Worm (Caenorhabditis elegans) whole organism, L4 larva: ENCODE data around the gene R11G10.3.
A peak's percentile ranks its signal among the peaks of the same experiment; 100 is the strongest.

ENCODE experiments used
- F26F4.8 ChIP-seq: fragments of 200-800 bp; sonication (Bioruptor generic); conservative IDR thresholded peaks from 2 replicates; pipeline ENCODE4 v1.3.6; 2022; ENCODE audit warnings: missing genetic modification characterization, missing compliant biosample characterization
- F37D6.2 ChIP-seq: sonication (generic microtip); optimal IDR thresholded peaks from 2 replicates; lab custom pipeline; 2016; ENCODE audit warnings: mild to moderate bottlenecking, missing genetic modification characterization, missing compliant biosample characterization
- F44E2.7 ChIP-seq: fragments of 200-800 bp; sonication (Bioruptor generic); IDR thresholded peaks from 2 replicates; pipeline ENCODE4 v2.1.2; 2022; ENCODE audit warnings: missing genetic modification characterization, missing compliant biosample characterization
- T20F7.1 ChIP-seq: fragments of 200-800 bp; sonication (Bioruptor generic); optimal IDR thresholded peaks from 2 replicates; lab custom pipeline; 2018; ENCODE audit warnings: mild to moderate bottlenecking, missing genetic modification characterization, missing compliant biosample characterization
- T26A8.4 ChIP-seq: fragments of 200-800 bp; sonication (Bioruptor generic); IDR thresholded peaks from 2 replicates; pipeline ENCODE4 v1.3.6; 2022; ENCODE audit warnings: missing genetic modification characterization, missing compliant biosample characterization
- Y105C5A.15 ChIP-seq: fragments of 200-800 bp; sonication (Bioruptor generic); IDR thresholded peaks from 2 replicates; pipeline ENCODE4 v1.3.6; 2022; ENCODE audit warnings: missing genetic modification characterization, missing compliant biosample characterization
- ZK337.2 ChIP-seq: fragments of 200-800 bp; sonication (Bioruptor generic); IDR thresholded peaks from 2 replicates; pipeline ENCODE4 v1.3.6; 2022; ENCODE audit warnings: missing genetic modification reagents, missing genetic modification characterization, missing compliant biosample characterization
- ZK546.5 ChIP-seq, 2 experiments: sonication (generic microtip); optimal IDR thresholded peaks; 2 replicates each; lab custom pipeline; 2017; ENCODE audit warnings: missing biosample characterization in 2 of 2, missing genetic modification characterization in 2 of 2
- aly-2 ChIP-seq: sonication (generic microtip); optimal IDR thresholded peaks from 2 replicates; lab custom pipeline; 2018; ENCODE audit warnings: missing biosample characterization, missing genetic modification characterization
- arid-1 ChIP-seq: fragments of 200-800 bp; sonication (Bioruptor generic); conservative IDR thresholded peaks from 2 replicates; pipeline ENCODE4 v1.3.6; 2022; ENCODE audit warnings: missing genetic modification reagents, missing genetic modification characterization, missing compliant biosample characterization
- attf-4 ChIP-seq: sonication (generic microtip); optimal IDR thresholded peaks from 3 replicates; lab custom pipeline; 2017; ENCODE audit warnings: missing biosample characterization, missing genetic modification characterization
- ceh-20 ChIP-seq: fragments of 200-800 bp; sonication (Bioruptor generic); IDR thresholded peaks from 2 replicates; pipeline ENCODE4 v1.3.6; 2022; ENCODE audit warnings: missing genetic modification reagents, missing genetic modification characterization, missing compliant biosample characterization
- ceh-28 ChIP-seq: fragments of 150-350 bp; optimal IDR thresholded peaks from 2 replicates; lab custom pipeline; 2014; ENCODE audit warnings: missing biosample characterization, missing genetic modification reagents, missing genetic modification characterization
- ceh-32 ChIP-seq: sonication (generic microtip); optimal IDR thresholded peaks from 2 replicates; lab custom pipeline; 2016; ENCODE audit warnings: mild to moderate bottlenecking, missing genetic modification characterization, missing compliant biosample characterization; ENCODE audit not compliant: poor library complexity
- ceh-44 ChIP-seq: fragments of 200-800 bp; sonication (Bioruptor generic); IDR thresholded peaks from 2 replicates; pipeline ENCODE4 v1.3.6; 2022; ENCODE audit warnings: missing genetic modification reagents, missing genetic modification characterization, missing compliant biosample characterization
- ces-1 ChIP-seq: fragments of 150-350 bp; sonication (generic microtip); optimal IDR thresholded peaks from 4 replicates; lab custom pipeline; 2014; ENCODE audit warnings: missing biosample characterization, missing genetic modification reagents, missing genetic modification characterization
- daf-16 ChIP-seq, 3 experiments: sonication (generic microtip); optimal IDR thresholded peaks; 2 replicates each; lab custom pipeline; 2016 to 2017; ENCODE audit warnings: missing genetic modification characterization in 3 of 3, missing genetic modification reagents in 3 of 3, mild to moderate bottlenecking in 2 of 3, missing compliant biosample characterization in 2 of 3, missing biosample characterization in 1 of 3, moderate library complexity in 1 of 3
- daf-19 ChIP-seq: fragments of 200-800 bp; sonication (Bioruptor generic); conservative IDR thresholded peaks from 2 replicates; pipeline ENCODE4 v1.3.6; 2022; ENCODE audit warnings: missing genetic modification characterization, missing compliant biosample characterization
- dmd-8 ChIP-seq: fragments of 200-800 bp; sonication (Bioruptor generic); IDR thresholded peaks from 2 replicates; pipeline ENCODE4 v1.3.6; 2022; ENCODE audit warnings: missing genetic modification characterization, missing compliant biosample characterization
- dpl-1 ChIP-seq: fragments of 150-350 bp; optimal IDR thresholded peaks from 2 replicates; lab custom pipeline; 2014; ENCODE audit warnings: missing biosample characterization, missing genetic modification reagents, missing genetic modification characterization
- dve-1 ChIP-seq: sonication (generic microtip); optimal IDR thresholded peaks from 2 replicates; lab custom pipeline; 2017; ENCODE audit warnings: antibody characterized with exemption, mild to moderate bottlenecking, missing genetic modification characterization, missing compliant biosample characterization; ENCODE audit not compliant: insufficient read depth
- egl-27 ChIP-seq: sonication (generic microtip); optimal IDR thresholded peaks from 3 replicates; lab custom pipeline; 2017; ENCODE audit warnings: missing biosample characterization, missing genetic modification reagents, missing genetic modification characterization
- hlh-11 ChIP-seq: fragments of 200-800 bp; sonication (Bioruptor generic); optimal IDR thresholded peaks from 2 replicates; lab custom pipeline; 2018; ENCODE audit warnings: mild to moderate bottlenecking, missing genetic modification characterization, missing compliant biosample characterization
- hlh-30 ChIP-seq: sonication (generic microtip); optimal IDR thresholded peaks from 2 replicates; lab custom pipeline; 2017; ENCODE audit warnings: antibody characterized with exemption, mild to moderate bottlenecking, missing genetic modification characterization, missing compliant biosample characterization; ENCODE audit not compliant: insufficient read depth
- lim-7 ChIP-seq: fragments of 200-800 bp; sonication (Bioruptor generic); IDR thresholded peaks from 2 replicates; pipeline ENCODE4 v1.3.6; 2022; ENCODE audit warnings: missing genetic modification characterization, missing compliant biosample characterization
- lin-13 ChIP-seq: fragments of 150-350 bp; optimal IDR thresholded peaks from 2 replicates; lab custom pipeline; 2014; ENCODE audit warnings: missing biosample characterization, missing genetic modification reagents, missing genetic modification characterization
- lin-39 ChIP-seq: fragments of 150-350 bp; optimal IDR thresholded peaks from 2 replicates; lab custom pipeline; 2014; ENCODE audit warnings: missing biosample characterization, missing genetic modification reagents, missing genetic modification characterization
- madf-9 ChIP-seq: fragments of 200-800 bp; sonication (Bioruptor generic); conservative IDR thresholded peaks from 2 replicates; pipeline ENCODE4 v1.3.6; 2022; ENCODE audit warnings: missing genetic modification reagents, missing genetic modification characterization, missing compliant biosample characterization
- mdt-29 ChIP-seq: fragments of 200-800 bp; sonication (Bioruptor generic); IDR thresholded peaks from 2 replicates; pipeline ENCODE4 v1.3.6; 2022; ENCODE audit warnings: missing genetic modification reagents, missing genetic modification characterization, missing compliant biosample characterization
- mep-1 ChIP-seq: fragments of 150-350 bp; sonication (generic microtip); optimal IDR thresholded peaks from 3 replicates; lab custom pipeline; 2014; ENCODE audit warnings: missing biosample characterization, missing genetic modification characterization
- mes-2 ChIP-seq: sonication (generic microtip); optimal IDR thresholded peaks from 2 replicates; lab custom pipeline; 2016; ENCODE audit warnings: missing genotype, mild to moderate bottlenecking, missing genetic modification characterization, missing compliant biosample characterization; ENCODE audit not compliant: poor library complexity, severe bottlenecking
- mxl-2 ChIP-seq: fragments of 200-800 bp; sonication (Bioruptor generic); conservative IDR thresholded peaks from 2 replicates; pipeline ENCODE4 v1.3.6; 2022; ENCODE audit warnings: missing genetic modification reagents, missing genetic modification characterization, missing compliant biosample characterization
- nhr-10 ChIP-seq: fragments of 150-350 bp; optimal IDR thresholded peaks from 2 replicates; lab custom pipeline; 2014; ENCODE audit warnings: missing biosample characterization, missing genetic modification characterization
- nhr-102 ChIP-seq: sonication (generic microtip); optimal IDR thresholded peaks from 2 replicates; lab custom pipeline; 2016; ENCODE audit warnings: mild to moderate bottlenecking, missing genetic modification characterization, moderate library complexity, missing compliant biosample characterization
- nhr-237 ChIP-seq: sonication (generic microtip); optimal IDR thresholded peaks from 2 replicates; lab custom pipeline; 2017; ENCODE audit warnings: missing biosample characterization, missing genetic modification characterization
- nhr-42 ChIP-seq: fragments of 200-800 bp; sonication (Bioruptor generic); IDR thresholded peaks from 2 replicates; pipeline ENCODE4 v1.3.6; 2022; ENCODE audit warnings: missing genetic modification characterization, missing compliant biosample characterization
- nhr-48 ChIP-seq: sonication (generic microtip); optimal IDR thresholded peaks from 2 replicates; lab custom pipeline; 2016; ENCODE audit warnings: mild to moderate bottlenecking, missing genetic modification characterization, missing compliant biosample characterization
- nhr-6 ChIP-seq: fragments of 150-350 bp; optimal IDR thresholded peaks from 2 replicates; lab custom pipeline; 2014; ENCODE audit warnings: missing biosample characterization, missing genetic modification characterization
- nhr-77 ChIP-seq: fragments of 150-350 bp; optimal IDR thresholded peaks from 2 replicates; lab custom pipeline; 2014; ENCODE audit warnings: missing biosample characterization, missing genetic modification characterization
- pha-4 ChIP-seq, 2 experiments: fragments of 150-350 bp in 1 of 2; fragments of 200-800 bp in 1 of 2; sonication (Bioruptor generic) in 1 of 2; IDR thresholded peaks in 1 of 2; optimal IDR thresholded peaks in 1 of 2; 2 replicates each; pipeline versions ENCODE4 v1.3.6 to Lab custom; 2014 to 2022; ENCODE audit warnings: missing genetic modification characterization in 2 of 2, missing genetic modification reagents in 2 of 2, missing biosample characterization in 1 of 2, missing compliant biosample characterization in 1 of 2
- php-3 ChIP-seq: fragments of 200-800 bp; sonication (Bioruptor generic); IDR thresholded peaks from 2 replicates; pipeline ENCODE4 v1.3.6; 2022; ENCODE audit warnings: missing genetic modification reagents, missing genetic modification characterization, missing compliant biosample characterization
- pqm-1 ChIP-seq: sonication (generic microtip); optimal IDR thresholded peaks from 2 replicates; lab custom pipeline; 2017; ENCODE audit warnings: missing biosample characterization, missing genetic modification characterization
- spr-1 ChIP-seq: sonication (generic microtip); optimal IDR thresholded peaks from 2 replicates; lab custom pipeline; 2016; ENCODE audit warnings: mild to moderate bottlenecking, missing genetic modification characterization, missing compliant biosample characterization
- tra-1 ChIP-seq: fragments of 200-800 bp; sonication (Bioruptor generic); IDR thresholded peaks from 2 replicates; pipeline ENCODE4 v1.3.6; 2022; ENCODE audit warnings: missing genetic modification reagents, missing genetic modification characterization, missing compliant biosample characterization
- unc-130 ChIP-seq: sonication (generic microtip); optimal IDR thresholded peaks from 2 replicates; lab custom pipeline; 2016; ENCODE audit warnings: missing genetic modification reagents, missing genetic modification characterization, missing compliant biosample characterization
- vab-7 ChIP-seq: fragments of 200-800 bp; sonication (Bioruptor generic); IDR thresholded peaks from 2 replicates; pipeline ENCODE4 v1.3.6; 2022; ENCODE audit warnings: missing genetic modification reagents, missing genetic modification characterization, missing compliant biosample characterization
- zfp-2 ChIP-seq: sonication (generic microtip); optimal IDR thresholded peaks from 2 replicates; lab custom pipeline; 2016; ENCODE audit warnings: mild to moderate bottlenecking, missing genetic modification characterization, missing compliant biosample characterization
- zfp-3 ChIP-seq: fragments of 200-800 bp; sonication (Bioruptor generic); conservative IDR thresholded peaks from 2 replicates; pipeline ENCODE4 v1.3.6; 2022; ENCODE audit warnings: missing genetic modification reagents, missing genetic modification characterization, missing compliant biosample characterization
- zip-11 ChIP-seq: fragments of 200-800 bp; sonication (Bioruptor generic); IDR thresholded peaks from 2 replicates; pipeline ENCODE4 v1.3.6; 2022; ENCODE audit warnings: missing genetic modification characterization, missing compliant biosample characterization
- zip-2 ChIP-seq: fragments of 150-350 bp; optimal IDR thresholded peaks from 2 replicates; lab custom pipeline; 2014; ENCODE audit warnings: missing biosample characterization, missing genetic modification characterization
- ztf-7 ChIP-seq: fragments of 150-350 bp; optimal IDR thresholded peaks from 2 replicates; lab custom pipeline; 2014; ENCODE audit warnings: missing biosample characterization, missing genetic modification characterization

Gene R11G10.3

ce11 chrV:13568533-13568932 is 45.2 kb downstream of the R11G10.3 start, which contains the start of the genes nuaf-1 and bir-2 (continued):
- TF ChIP-seq madf-9 (GFP tag; lab: Robert Waterston, UW) (no peak), php-3 (GFP tag; lab: Robert Waterston, UW) (no peak), hlh-11 (tag; lab: Kevin White, UChicago) (peak; percentile 39), vab-7 (no peak), daf-19 (GFP tag; lab: Robert Waterston, UW) (no peak), mdt-29 (GFP tag; lab: Robert Waterston, UW) (no peak), lin-13 (no peak), pha-4 (GFP tag; IDR thresholded peaks at IDR 0.05; lab: Robert Waterston, UW) (no peak), pha-4 (tag; optimal IDR thresholded peaks at IDR 0.05; lab: Kevin White, UChicago) (no peak), nhr-48 (tag; lab: Kevin White, UChicago) (no peak), F26F4.8 (no peak), zip-2 (tag; lab: Kevin White, UChicago) (no peak), nhr-10 (tag; lab: Kevin White, UChicago) (no peak), mxl-2 (GFP tag; lab: Robert Waterston, UW) (no peak), Y105C5A.15 (GFP tag; lab: Robert Waterston, UW) (no peak), daf-16 (GFP tag; optimal IDR thresholded peaks at IDR 0.05; lab: Kevin White, UChicago) (no peak), daf-16 (tag; optimal IDR thresholded peaks at IDR 0.05; lab: Kevin White, UChicago) (peak; percentile 12), T26A8.4 (GFP tag; lab: Robert Waterston, UW) (no peak), arid-1 (GFP tag; lab: Robert Waterston, UW) (no peak), hlh-30 (tag; lab: Kevin White, UChicago) (peak; percentile 51), dve-1 (peak; percentile 52), nhr-102 (tag; lab: Kevin White, UChicago) (no peak), nhr-42 (GFP tag; lab: Robert Waterston, UW) (no peak), mes-2 (tag; lab: Kevin White, UChicago) (peak; percentile 82), dpl-1 (GFP tag; lab: Kevin White, UChicago) (peak; percentile 81), spr-1 (tag; lab: Kevin White, UChicago) (no peak), nhr-77 (tag; lab: Kevin White, UChicago) (no peak), ZK546.5 (tag; optimal IDR thresholded peaks at IDR 0.05; lab: Kevin White, UChicago) (no peak), tra-1 (GFP tag; lab: Robert Waterston, UW) (no peak), F44E2.7 (no peak), lim-7 (GFP tag; lab: Robert Waterston, UW) (no peak), mep-1 (tag; lab: Kevin White, UChicago) (peak; percentile 53), F37D6.2 (tag; lab: Kevin White, UChicago) (no peak), zfp-3 (GFP tag; lab: Robert Waterston, UW) (no peak), lin-39 (tag; lab: Kevin White, UChicago) (no peak), aly-2 (tag; lab: Kevin White, UChicago) (no peak), unc-130 (GFP tag; lab: Kevin White, UChicago) (no peak), ceh-20 (no peak), egl-27 (tag; lab: Kevin White, UChicago) (no peak), ces-1 (GFP tag; lab: Kevin White, UChicago) (no peak), nhr-6 (tag; lab: Kevin White, UChicago) (peak; percentile 90), ZK337.2 (GFP tag; lab: Robert Waterston, UW) (no peak), T20F7.1 (GFP tag; lab: Kevin White, UChicago) (no peak), pqm-1 (tag; lab: Kevin White, UChicago) (no peak), nhr-237 (tag; lab: Kevin White, UChicago) (no peak), ceh-44 (no peak), dmd-8 (GFP tag; lab: Robert Waterston, UW) (no peak), ztf-7 (tag; lab: Kevin White, UChicago) (no peak), ceh-32 (tag; lab: Kevin White, UChicago) (no peak), zip-11 (no peak), attf-4 (tag; lab: Kevin White, UChicago) (no peak), ceh-28 (no peak), zfp-2 (tag; lab: Kevin White, UChicago) (no peak)
